Worm (Caenorhabditis elegans): ENCODE data around the gene sti-1.

ce11 chrV:802726-803125, 29.4 kb downstream of the sti-1 start:
- no peak for TF ChIP-seq ztf-23 (GFP tag; IDR thresholded peaks at IDR 0.05)
- no peak for TF ChIP-seq T22C8.4 (GFP tag; IDR thresholded peaks at IDR 0.05)
- no peak for TF ChIP-seq flt-1 (GFP tag; IDR thresholded peaks at IDR 0.05)
- no peak for TF ChIP-seq klf-2 (GFP tag; conservative IDR thresholded peaks at IDR 0.05)
- no peak for TF ChIP-seq med-1 (GFP tag; optimal IDR thresholded peaks at IDR 0.05; ENCODE audit: insufficient read depth)
- TF ChIP-seq cog-1 (tag; optimal IDR thresholded peaks at IDR 0.05): no peak
